Worm (Caenorhabditis elegans) whole organism, L4 larva: Measurements from ENCODE around the gene mdt-9.

Experiments
- ama-1 ChIP-seq: fragments of 150-350 bp; optimal IDR thresholded peaks from 2 replicates; lab custom pipeline; 2014; ENCODE audit warnings: inconsistent platforms, mixed read lengths
- dve-1 ChIP-seq: sonication (generic microtip); optimal IDR thresholded peaks from 2 replicates; lab custom pipeline; 2017; ENCODE audit warnings: antibody characterized with exemption, mild to moderate bottlenecking, missing genetic modification characterization, missing compliant biosample characterization; ENCODE audit not compliant: insufficient read depth
- lin-13 ChIP-seq: fragments of 150-350 bp; optimal IDR thresholded peaks from 2 replicates; lab custom pipeline; 2014; ENCODE audit warnings: missing biosample characterization, missing genetic modification reagents, missing genetic modification characterization
- nhr-76 ChIP-seq: fragments of 150-350 bp; optimal IDR thresholded peaks from 2 replicates; lab custom pipeline; 2014; ENCODE audit warnings: missing biosample characterization, missing genetic modification characterization
- pha-4 ChIP-seq, 2 experiments: fragments of 150-350 bp in 1 of 2; fragments of 200-800 bp in 1 of 2; sonication (Bioruptor generic) in 1 of 2; IDR thresholded peaks in 1 of 2; optimal IDR thresholded peaks in 1 of 2; 2 replicates each; pipeline versions ENCODE4 v1.3.6 to Lab custom; 2014 to 2022; ENCODE audit warnings: missing genetic modification characterization in 2 of 2, missing genetic modification reagents in 2 of 2, missing biosample characterization in 1 of 2, missing compliant biosample characterization in 1 of 2
- snpc-4 ChIP-seq: fragments of 150-350 bp; optimal IDR thresholded peaks from 2 replicates; lab custom pipeline; 2014; ENCODE audit warnings: missing biosample characterization, missing genetic modification characterization
- unc-130 ChIP-seq: sonication (generic microtip); optimal IDR thresholded peaks from 2 replicates; lab custom pipeline; 2016; ENCODE audit warnings: missing genetic modification reagents, missing genetic modification characterization, missing compliant biosample characterization
- ztf-7 ChIP-seq: fragments of 150-350 bp; optimal IDR thresholded peaks from 2 replicates; lab custom pipeline; 2014; ENCODE audit warnings: missing biosample characterization, missing genetic modification characterization

DNA sequence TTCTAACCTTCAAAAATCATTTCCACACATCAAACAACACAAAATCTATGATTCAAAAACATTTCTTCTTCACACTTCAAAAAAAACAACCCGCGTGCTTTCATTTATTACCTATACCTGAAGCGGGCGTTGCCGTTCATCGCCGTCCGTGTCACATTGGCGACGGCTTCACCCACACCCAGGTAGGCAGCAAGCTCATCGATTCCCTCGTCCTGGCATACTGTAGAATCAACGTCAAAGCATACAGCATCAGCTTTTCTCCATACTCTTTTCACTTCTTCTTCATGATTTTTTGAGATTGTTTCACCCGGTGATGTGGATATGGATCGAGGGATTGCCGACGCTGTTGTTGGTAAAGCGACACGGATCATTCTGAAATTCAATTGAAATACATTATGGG, 6.0 kb downstream of the mdt-9 start:
- TF ChIP-seq lin-13 (GFP tag; lab: Kevin White, UChicago) (no peak), unc-130 (GFP tag; lab: Kevin White, UChicago) (no peak), pha-4 (GFP tag; IDR thresholded peaks at IDR 0.05; lab: Robert Waterston, UW) (no peak), pha-4 (tag; optimal IDR thresholded peaks at IDR 0.05; lab: Kevin White, UChicago) (no peak), ztf-7 (tag; lab: Kevin White, UChicago) (no peak), dve-1 (tag; lab: Kevin White, UChicago) (no peak), nhr-76 (tag; lab: Kevin White, UChicago) (no peak), snpc-4 (no peak), ama-1 (no peak)
